Worm (Caenorhabditis elegans) whole organism, early embryonic: Measurements from ENCODE around the gene tbc-19.

Experiments
- B0310.2 ChIP-seq: sonication (generic microtip); optimal IDR thresholded peaks from 2 replicates; lab custom pipeline; 2016; ENCODE audit warnings: mild to moderate bottlenecking, missing genetic modification characterization, missing compliant biosample characterization
- ama-1 ChIP-seq: fragments of 150-350 bp; optimal IDR thresholded peaks from 2 replicates; lab custom pipeline; 2014
- ceh-13 ChIP-seq: fragments of 200-800 bp; sonication (Bioruptor generic); optimal IDR thresholded peaks from 2 replicates; lab custom pipeline; 2018; ENCODE audit warnings: mild to moderate bottlenecking, missing genetic modification characterization, missing compliant biosample characterization
- ceh-36 ChIP-seq: sonication (generic microtip); optimal IDR thresholded peaks from 2 replicates; lab custom pipeline; 2016; ENCODE audit warnings: missing genetic modification characterization, inconsistent platforms, missing compliant biosample characterization
- ets-7 ChIP-seq: sonication (generic microtip); optimal IDR thresholded peaks from 2 replicates; lab custom pipeline; 2016; ENCODE audit warnings: missing genotype, missing genetic modification characterization, missing compliant biosample characterization
- hmg-4 ChIP-seq: fragments of 200-800 bp; sonication (Bioruptor generic); optimal IDR thresholded peaks from 2 replicates; lab custom pipeline; 2018; ENCODE audit warnings: mild to moderate bottlenecking, missing genetic modification characterization, missing compliant biosample characterization
- hnd-1 ChIP-seq: sonication (generic microtip); optimal IDR thresholded peaks from 2 replicates; lab custom pipeline; 2016; ENCODE audit warnings: missing genetic modification characterization, missing compliant biosample characterization
- pes-1 ChIP-seq: fragments of 200-800 bp; sonication (Bioruptor generic); IDR thresholded peaks from 2 replicates; pipeline ENCODE4 v1.3.6; 2022; ENCODE audit warnings: missing genetic modification reagents, missing genetic modification characterization, missing compliant biosample characterization
- scrt-1 ChIP-seq: fragments of 200-800 bp; sonication (Bioruptor generic); IDR thresholded peaks from 2 replicates; pipeline ENCODE4 v1.3.6; 2022; ENCODE audit warnings: missing genetic modification characterization, missing compliant biosample characterization
- sea-1 ChIP-seq: fragments of 200-800 bp; sonication (Bioruptor generic); conservative IDR thresholded peaks from 2 replicates; pipeline ENCODE4 v1.3.6; 2022; ENCODE audit warnings: missing genetic modification characterization, missing compliant biosample characterization
- tbx-11 ChIP-seq: fragments of 200-800 bp; sonication (Bioruptor generic); IDR thresholded peaks from 2 replicates; pipeline ENCODE4 v1.3.6; 2022; ENCODE audit warnings: missing genetic modification characterization, missing compliant biosample characterization
- tra-4 ChIP-seq: sonication (generic microtip); optimal IDR thresholded peaks from 2 replicates; lab custom pipeline; 2017; ENCODE audit warnings: missing genetic modification characterization, missing compliant biosample characterization

DNA sequence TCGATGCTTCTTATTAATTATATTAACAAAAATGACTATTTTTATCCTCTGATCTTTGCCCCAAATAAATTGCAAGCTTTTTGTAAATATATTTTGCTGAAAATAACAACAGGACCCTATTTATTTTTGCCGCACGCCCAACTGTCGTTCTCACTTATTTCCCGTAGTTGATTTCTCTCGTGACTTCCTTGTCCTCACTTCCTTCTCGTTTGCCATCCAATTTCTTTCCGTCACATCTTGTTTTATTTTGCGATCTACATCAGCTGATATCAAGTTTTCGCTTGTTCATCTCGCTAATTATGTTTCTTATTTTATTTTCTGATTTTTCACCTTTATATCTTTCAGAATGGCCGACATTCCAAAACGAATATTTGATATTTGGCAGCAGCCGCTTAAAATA, 37.0 kb downstream of the tbc-19 start, which contains the start of gene F48F7.5:
- TF ChIP-seq sea-1 (no peak), ceh-36 (no peak), ama-1 (no peak), B0310.2 (no peak), ets-7 (tag; lab: Kevin White, UChicago) (no peak), hnd-1 (no peak), hmg-4 (GFP tag; lab: Kevin White, UChicago) (no peak), ceh-13 (GFP tag; lab: Kevin White, UChicago) (no peak), tra-4 (tag; lab: Kevin White, UChicago) (no peak), pes-1 (GFP tag; lab: Robert Waterston, UW) (no peak), tbx-11 (GFP tag; lab: Robert Waterston, UW) (no peak), scrt-1 (GFP tag; lab: Robert Waterston, UW) (no peak)
